Worm (Caenorhabditis elegans) whole organism, early embryonic: ENCODE measurements around the gene nid-1.

Experiments used
- F13C5.2 ChIP-seq: sonication (generic microtip); optimal IDR thresholded peaks from 2 replicates; lab custom pipeline; 2017; ENCODE audit warnings: mild to moderate bottlenecking, missing genetic modification characterization, inconsistent platforms, missing compliant biosample characterization
- ama-1 ChIP-seq: fragments of 150-350 bp; optimal IDR thresholded peaks from 2 replicates; lab custom pipeline; 2014
- ceh-13 ChIP-seq: fragments of 200-800 bp; sonication (Bioruptor generic); optimal IDR thresholded peaks from 2 replicates; lab custom pipeline; 2018; ENCODE audit warnings: mild to moderate bottlenecking, missing genetic modification characterization, missing compliant biosample characterization
- ceh-36 ChIP-seq: sonication (generic microtip); optimal IDR thresholded peaks from 2 replicates; lab custom pipeline; 2016; ENCODE audit warnings: missing genetic modification characterization, inconsistent platforms, missing compliant biosample characterization
- ets-7 ChIP-seq: sonication (generic microtip); optimal IDR thresholded peaks from 2 replicates; lab custom pipeline; 2016; ENCODE audit warnings: missing genotype, missing genetic modification characterization, missing compliant biosample characterization
- flt-1 ChIP-seq: fragments of 200-800 bp; sonication (Bioruptor generic); IDR thresholded peaks from 2 replicates; pipeline ENCODE4 v1.3.6; 2022; ENCODE audit warnings: missing genetic modification characterization, missing compliant biosample characterization
- hmg-4 ChIP-seq: fragments of 200-800 bp; sonication (Bioruptor generic); optimal IDR thresholded peaks from 2 replicates; lab custom pipeline; 2018; ENCODE audit warnings: mild to moderate bottlenecking, missing genetic modification characterization, missing compliant biosample characterization
- hnd-1 ChIP-seq: sonication (generic microtip); optimal IDR thresholded peaks from 2 replicates; lab custom pipeline; 2016; ENCODE audit warnings: missing genetic modification characterization, missing compliant biosample characterization
- pes-1 ChIP-seq: fragments of 200-800 bp; sonication (Bioruptor generic); IDR thresholded peaks from 2 replicates; pipeline ENCODE4 v1.3.6; 2022; ENCODE audit warnings: missing genetic modification reagents, missing genetic modification characterization, missing compliant biosample characterization
- sea-1 ChIP-seq: fragments of 200-800 bp; sonication (Bioruptor generic); conservative IDR thresholded peaks from 2 replicates; pipeline ENCODE4 v1.3.6; 2022; ENCODE audit warnings: missing genetic modification characterization, missing compliant biosample characterization
- tbx-11 ChIP-seq: fragments of 200-800 bp; sonication (Bioruptor generic); IDR thresholded peaks from 2 replicates; pipeline ENCODE4 v1.3.6; 2022; ENCODE audit warnings: missing genetic modification characterization, missing compliant biosample characterization
- tbx-37 ChIP-seq: fragments of 200-800 bp; sonication (Bioruptor generic); conservative IDR thresholded peaks from 2 replicates; pipeline ENCODE4 v1.3.6; 2022; ENCODE audit warnings: missing genetic modification reagents, missing genetic modification characterization, missing compliant biosample characterization

ce11 chrV:12921680-12922079, 11.8 kb downstream of the nid-1 start:
- TF ChIP-seq hmg-4 (no peak), ceh-36 (tag; lab: Kevin White, UChicago) (no peak), ama-1 (lab: Kevin White, UChicago) (no peak), ceh-13 (GFP tag; lab: Kevin White, UChicago) (no peak), ets-7 (tag; lab: Kevin White, UChicago) (no peak), sea-1 (GFP tag; lab: Robert Waterston, UW) (no peak), pes-1 (GFP tag; lab: Robert Waterston, UW) (no peak), tbx-11 (GFP tag; lab: Robert Waterston, UW) (no peak), tbx-37 (GFP tag; lab: Robert Waterston, UW) (no peak), F13C5.2 (tag; lab: Kevin White, UChicago) (no peak), hnd-1 (tag; lab: Kevin White, UChicago) (no peak), flt-1 (no peak)
